Comparison of ENCODE assay signal across 3 worm cellular contexts in genomic region chrIV:15906059-15906632, ce11.
A peak's percentile ranks its signal among the peaks of the same experiment; 100 is the strongest.
TF ChIP-seq lines count a peak whose summit lies in the region.

TSS of gene srv-15 (plus strand) at chrIV:15906582.

TF ChIP-seq in whole organism, L1 larva, 84 proteins besides CTCF, POLR2A, EP300 and RAD21:
- TF ChIP-seq nhr-47 (tag; optimal IDR thresholded peaks at IDR 0.05; lab: Kevin White, UChicago) (peak; percentile 29), ztf-4 (tag; optimal IDR thresholded peaks at IDR 0.05; lab: Kevin White, UChicago) (no peak), irx-1 (tag; optimal IDR thresholded peaks at IDR 0.05; lab: Kevin White, UChicago) (no peak), lin-35 (GFP tag; optimal IDR thresholded peaks at IDR 0.05; lab: Kevin White, UChicago) (no peak), nhr-76 (tag; optimal IDR thresholded peaks at IDR 0.05; lab: Kevin White, UChicago) (no peak), zag-1 (tag; optimal IDR thresholded peaks at IDR 0.05; lab: Kevin White, UChicago) (no peak), fkh-8 (tag; optimal IDR thresholded peaks at IDR 0.05; lab: Kevin White, UChicago) (peak; percentile 25), nhr-71 (tag; optimal IDR thresholded peaks at IDR 0.05; lab: Kevin White, UChicago) (peak; percentile 39), hlh-4 (tag; optimal IDR thresholded peaks at IDR 0.05; lab: Kevin White, UChicago) (peak; percentile 76), mab-9 (GFP tag; IDR thresholded peaks at IDR 0.05; lab: Robert Waterston, UW) (no peak), ama-1 (optimal IDR thresholded peaks at IDR 0.05; lab: Kevin White, UChicago) (no peak), sptf-1 (tag; optimal IDR thresholded peaks at IDR 0.05; lab: Kevin White, UChicago) (no peak), aha-1 (tag; optimal IDR thresholded peaks at IDR 0.05; lab: Kevin White, UChicago) (no peak), C16A3.4 (tag; optimal IDR thresholded peaks at IDR 0.05; lab: Kevin White, UChicago) (no peak), unc-86 (tag; optimal IDR thresholded peaks at IDR 0.05; lab: Kevin White, UChicago) (no peak), pax-3 (tag; optimal IDR thresholded peaks at IDR 0.05; lab: Kevin White, UChicago) (no peak), sup-37 (GFP tag; optimal IDR thresholded peaks at IDR 0.05; lab: Kevin White, UChicago) (no peak), nhr-12 (tag; optimal IDR thresholded peaks at IDR 0.05; lab: Kevin White, UChicago) (no peak), aly-2 (tag; optimal IDR thresholded peaks at IDR 0.05; lab: Kevin White, UChicago) (no peak), unc-30 (tag; optimal IDR thresholded peaks at IDR 0.05; lab: Kevin White, UChicago) (no peak), efl-1 (optimal IDR thresholded peaks at IDR 0.05; lab: Kevin White, UChicago) (no peak), efl-1 (GFP tag; optimal IDR thresholded peaks at IDR 0.05 in 1 of 2; lab: Kevin White, UChicago) (no peak)

TF ChIP-seq in whole organism, L2 larva, 48 proteins besides CTCF, POLR2A, EP300 and RAD21:
- TF ChIP-seq ceh-16 (tag; optimal IDR thresholded peaks at IDR 0.05; lab: Kevin White, UChicago), result no peak
- no peak for TF ChIP-seq mbf-1 (tag; optimal IDR thresholded peaks at IDR 0.05; lab: Kevin White, UChicago)
- no peak for TF ChIP-seq elt-3 (tag; optimal IDR thresholded peaks at IDR 0.05; lab: Kevin White, UChicago)
- no peak for TF ChIP-seq lin-11 (tag; optimal IDR thresholded peaks at IDR 0.05; lab: Kevin White, UChicago)
- TF ChIP-seq lsy-2 (tag; optimal IDR thresholded peaks at IDR 0.05; lab: Kevin White, UChicago), result peak in 1 of 2 experiments; percentile 2
- TF ChIP-seq unc-55 (GFP tag; optimal IDR thresholded peaks at IDR 0.05; lab: Kevin White, UChicago), result no peak
- peak; percentile 27 for TF ChIP-seq nhr-21 (tag; optimal IDR thresholded peaks at IDR 0.05; lab: Kevin White, UChicago)
- no peak for TF ChIP-seq sma-3 (GFP tag; optimal IDR thresholded peaks at IDR 0.05; lab: Kevin White, UChicago)

TF ChIP-seq in whole organism, L4 larva, 104 proteins besides CTCF, POLR2A, EP300 and RAD21:
- TF ChIP-seq cey-2 (tag; optimal IDR thresholded peaks at IDR 0.05; lab: Kevin White, UChicago; ENCODE audit: borderline replicate concordance, insufficient read depth), result no peak
- peak; percentile 61 for TF ChIP-seq aha-1 (tag; lab: Kevin White, UChicago)
- TF ChIP-seq nhr-11 (tag; optimal IDR thresholded peaks at IDR 0.05; lab: Kevin White, UChicago), result peak; percentile 8
TF ChIP-seq in whole organism, L4 larva: peak in this region for 2.

Comparison
In these comparisons a context has a peak if more than half of its experiments do, and no peak if none do; other contexts are left out.
1. Of the 29 proteins assayed by ChIP-seq in both whole organism, L4 larva and whole organism, L1 larva: peak only in whole organism, L4 larva: aha-1 and nhr-11; only in whole organism, L1 larva: none; in both: none; in neither: 27.